Fruit fly (Drosophila melanogaster): ENCODE results near the gene squ.
A peak's percentile ranks its signal among the peaks of the same experiment; 100 is the strongest.

squ gene

DNA sequence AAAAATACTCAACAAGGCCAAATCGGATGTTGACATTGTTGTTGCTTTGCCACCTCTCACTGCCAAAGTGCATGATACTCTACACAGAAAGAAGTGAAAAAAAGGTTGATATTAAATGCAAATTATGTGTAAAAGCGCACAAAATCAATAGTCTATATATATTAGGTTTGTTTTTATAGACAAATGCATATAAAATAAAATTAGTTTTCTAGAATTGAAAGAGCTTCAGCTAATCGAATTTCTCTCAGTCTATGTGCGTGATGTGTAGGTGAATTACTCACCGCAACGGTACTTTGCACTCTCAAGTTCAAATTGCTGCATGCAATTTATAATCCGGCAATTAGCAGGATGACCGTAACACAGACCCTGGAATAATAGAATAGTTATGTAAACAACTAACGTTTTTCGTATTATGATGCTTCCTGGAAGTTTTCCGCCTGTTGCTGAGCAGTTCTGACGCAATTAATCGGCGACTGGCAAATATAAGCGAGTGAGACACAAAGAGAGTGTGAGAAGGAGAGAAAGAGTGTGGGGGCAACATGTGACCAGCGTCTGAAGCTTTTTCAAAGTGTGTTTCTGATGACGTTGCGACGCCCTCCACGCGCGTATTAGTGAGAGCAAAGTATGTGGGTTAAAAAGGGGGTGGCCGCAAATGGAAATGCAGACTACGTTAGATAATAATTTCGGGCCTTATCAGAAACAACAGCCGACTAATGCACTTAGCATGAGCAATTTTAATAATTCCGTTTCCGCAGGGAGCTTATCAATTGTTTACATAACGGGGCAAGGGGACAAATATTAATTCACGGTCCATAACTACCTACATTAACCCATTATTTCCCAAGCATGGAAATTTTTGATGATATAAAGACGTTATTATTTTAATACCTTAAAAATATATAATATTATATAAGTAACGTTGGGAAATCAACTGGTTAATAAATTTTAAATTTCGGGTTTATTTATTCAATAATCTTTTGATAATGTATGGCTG, 41.1 kb downstream of the squ start:
- TF ChIP-seq CoRest (tag; optimal IDR thresholded peaks at IDR 0.05) (peak; percentile 93), peb (GFP tag; IDR thresholded peaks at IDR 0.05) (peak; percentile 90), Atf-2 (GFP tag; optimal IDR thresholded peaks at IDR 0.05) (peak; percentile 81), CG7839 (tag; optimal IDR thresholded peaks at IDR 0.05) (peak; percentile 94), CG10959 (GFP tag; IDR thresholded peaks at IDR 0.05) (peak; percentile 93), CG1792 (GFP tag; optimal IDR thresholded peaks at IDR 0.05) (peak; percentile 54), CG30431 (GFP tag; optimal IDR thresholded peaks at IDR 0.05) (peak; percentile 80), CG11085 (GFP tag; IDR thresholded peaks at IDR 0.05) (peak; percentile 89), CG1647 (GFP tag; optimal IDR thresholded peaks at IDR 0.05) (peak; percentile 87), crp (GFP tag; optimal IDR thresholded peaks at IDR 0.05) (peak in 1 of 2 experiments; percentile 47), CG13123 (GFP tag; optimal IDR thresholded peaks at IDR 0.05) (peak; percentile 81), CG6765 (GFP tag; optimal IDR thresholded peaks at IDR 0.05) (peak; percentile 58), CTCF (GFP tag; optimal IDR thresholded peaks at IDR 0.05) (peak; percentile 57), CG11093 (GFP tag; IDR thresholded peaks at IDR 0.05) (peak; percentile 93), tx (GFP tag; optimal IDR thresholded peaks at IDR 0.05) (peak; percentile 55), trh (GFP tag; optimal IDR thresholded peaks at IDR 0.05) (peak; percentile 74), CG8281 (tag; optimal IDR thresholded peaks at IDR 0.05) (peak; percentile 71), gcm2 (GFP tag; optimal IDR thresholded peaks at IDR 0.05) (peak; percentile 71), Hmx (GFP tag; optimal IDR thresholded peaks at IDR 0.05) (peak; percentile 74), Sry-δ (GFP tag; optimal IDR thresholded peaks at IDR 0.05) (peak; percentile 35), HLH54F (GFP tag; optimal IDR thresholded peaks at IDR 0.05) (peak; percentile 74), ind (GFP tag; optimal IDR thresholded peaks at IDR 0.05) (peak; percentile 95), C15 (GFP tag; IDR thresholded peaks at IDR 0.05) (peak; percentile 90; the same call in 2 of the 3 replicates), gsb (GFP tag; IDR thresholded peaks at IDR 0.05) (peak; percentile 86), dati (GFP tag; IDR thresholded peaks at IDR 0.05) (peak; percentile 91), CG2120 (GFP tag; optimal IDR thresholded peaks at IDR 0.05) (peak; percentile 83), NK7.1 (GFP tag; optimal IDR thresholded peaks at IDR 0.05) (peak; percentile 55), Mes4 (GFP tag; optimal IDR thresholded peaks at IDR 0.05) (peak; percentile 53), al (GFP tag; IDR thresholded peaks at IDR 0.05) (peak; percentile 81), fru (optimal IDR thresholded peaks at IDR 0.05) (no peak), Sry-β (GFP tag; optimal IDR thresholded peaks at IDR 0.05) (peak; percentile 30), mld (GFP tag; IDR thresholded peaks at IDR 0.05; ENCODE audit: partially characterized antibody) (no peak), D19A (tag; optimal IDR thresholded peaks at IDR 0.05) (peak; percentile 91), Dbx (GFP tag; IDR thresholded peaks at IDR 0.05) (peak; percentile 94), slbo (GFP tag; IDR thresholded peaks at IDR 0.05) (peak; percentile 95), Abd-B (GFP tag; optimal IDR thresholded peaks at IDR 0.05) (peak; percentile 85), stc (GFP tag; IDR thresholded peaks at IDR 0.05) (peak; percentile 97), tin (GFP tag; optimal IDR thresholded peaks at IDR 0.05) (peak; percentile 92), cwo (GFP tag; optimal IDR thresholded peaks at IDR 0.05) (peak; percentile 86), hth (optimal IDR thresholded peaks at IDR 0.05) (no peak), fd102C (GFP tag; optimal IDR thresholded peaks at IDR 0.05) (peak; percentile 57), Six4 (GFP tag; optimal IDR thresholded peaks at IDR 0.05) (peak; percentile 91), ken (GFP tag; IDR thresholded peaks at IDR 0.05) (peak; percentile 94), tna (GFP tag; IDR thresholded peaks at IDR 0.05; ENCODE audit: partially characterized antibody) (peak; percentile 10; the same call in 1 of the 2 replicates), fd96Cb (tag; optimal IDR thresholded peaks at IDR 0.05) (peak; percentile 93), CG31388 (GFP tag; optimal IDR thresholded peaks at IDR 0.05) (peak; percentile 88), CG9437 (GFP tag; optimal IDR thresholded peaks at IDR 0.05) (peak; percentile 71), Aef1 (GFP tag; IDR thresholded peaks at IDR 0.05) (peak; percentile 89), CG9817 (tag; optimal IDR thresholded peaks at IDR 0.05) (peak; percentile 87), CG14014 (GFP tag; IDR thresholded peaks at IDR 0.05) (peak; percentile 94)

All from whole organism, embryonic.